Fruit fly (Drosophila melanogaster) S2 (cell line): Measurements from ENCODE around the gene mtgo.

Experiments used
- CG8478 ChIP-seq: fragments of >200 bp; optimal IDR thresholded peaks from 2 replicates; lab custom pipeline; 2018
- CTCF ChIP-seq, 2 experiments: fragments of >200 bp; optimal IDR thresholded peaks; 2 replicates each; lab custom pipeline; 2018

- no peak for TF ChIP-seq CG8478 (lab: Kevin White, UChicago)
- TF ChIP-seq CTCF (optimal IDR thresholded peaks at IDR 0.05; lab: Kevin White, UChicago): no peak
Measured at dm6 chr2L:16602305-16602704, 57.5 kb downstream of the mtgo start.
